Fruit fly (Drosophila melanogaster) whole organism, adult: ENCODE measurements around the gene CG9331.

ENCODE experiments used
- Clk ChIP-seq: fragments of 200-800 bp; sonication (Bioruptor generic); optimal IDR thresholded peaks from 2 replicates; lab custom pipeline; 2017; ENCODE audit warnings: missing biosample characterization, missing genetic modification characterization
- Crg-1 ChIP-seq: fragments of 200-800 bp; sonication (Bioruptor generic); optimal IDR thresholded peaks from 2 replicates; lab custom pipeline; 2016; ENCODE audit warnings: missing biosample characterization, missing genetic modification characterization
- Mnt ChIP-seq: fragments of 200-800 bp; sonication (Bioruptor generic); optimal IDR thresholded peaks from 2 replicates; lab custom pipeline; 2016; ENCODE audit warnings: missing biosample characterization, mild to moderate bottlenecking, missing genetic modification characterization
- toe ChIP-seq: fragments of 200-800 bp; sonication (Bioruptor generic); optimal IDR thresholded peaks from 2 replicates; lab custom pipeline; 2016; ENCODE audit warnings: missing biosample characterization, missing genetic modification characterization

dm6 chr2L:20806619-20807018 is 16.0 kb upstream of the CG9331 start:
- no peak for TF ChIP-seq toe (GFP tag; lab: Kevin White, UChicago)
- TF ChIP-seq Mnt (GFP tag; lab: Kevin White, UChicago): no peak
- no peak for TF ChIP-seq Clk
- no peak for TF ChIP-seq Crg-1 (GFP tag; lab: Kevin White, UChicago)
